Worm (Caenorhabditis elegans) whole organism, L4/young adult: ENCODE results near the gene fkh-6.

Source experiments
- W03F9.2 ChIP-seq: fragments of 150-350 bp; optimal IDR thresholded peaks from 2 replicates; lab custom pipeline; 2014; ENCODE audit warnings: missing biosample characterization, missing genetic modification characterization
- dao-5 ChIP-seq: sonication (generic microtip); optimal IDR thresholded peaks from 2 replicates; lab custom pipeline; 2016; ENCODE audit warnings: missing genotype, missing genetic modification characterization, moderate library complexity, missing compliant biosample characterization
- him-1 ChIP-seq: sonication (generic microtip); optimal IDR thresholded peaks from 2 replicates; lab custom pipeline; 2016; ENCODE audit warnings: missing genotype, missing genetic modification reagents, missing genetic modification characterization, missing compliant biosample characterization

DNA sequence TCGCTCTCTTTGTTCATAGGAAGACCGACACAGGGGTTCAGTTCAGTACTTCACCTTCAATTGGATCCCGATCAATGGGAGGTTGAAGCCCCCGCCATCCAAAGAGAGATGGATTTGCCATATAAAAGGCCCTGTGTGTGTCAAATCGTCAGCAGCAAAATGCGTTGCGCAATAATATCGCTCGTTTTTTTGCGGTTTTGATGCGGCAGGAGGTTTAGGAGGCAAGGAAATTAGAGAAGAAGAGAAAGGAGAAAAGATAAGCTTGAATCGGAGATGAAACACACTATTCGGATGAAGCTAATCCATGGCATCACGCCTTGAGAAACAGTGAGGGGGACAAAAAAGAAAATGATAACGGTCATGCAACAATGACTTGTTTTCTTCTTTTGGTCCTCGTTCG lies 11.2 kb upstream of the fkh-6 start:
- TF ChIP-seq dao-5 (tag; lab: Kevin White, UChicago) (no peak), W03F9.2 (tag; lab: Kevin White, UChicago) (no peak), him-1 (tag; lab: Kevin White, UChicago) (no peak)
